Worm (Caenorhabditis elegans) whole organism, L4 larva: Measurements from ENCODE around the gene C31H2.4.

Source experiments
- Y5F2A.4 ChIP-seq: fragments of 200-800 bp; sonication (Bioruptor generic); optimal IDR thresholded peaks from 2 replicates; lab custom pipeline; 2018; ENCODE audit warnings: mild to moderate bottlenecking, missing genetic modification characterization, missing compliant biosample characterization
- dmd-6 ChIP-seq: fragments of 200-800 bp; sonication (Bioruptor generic); IDR thresholded peaks from 2 replicates; pipeline ENCODE4 v1.3.6; 2022; ENCODE audit warnings: missing genetic modification reagents, missing genetic modification characterization, missing compliant biosample characterization
- dve-1 ChIP-seq: sonication (generic microtip); optimal IDR thresholded peaks from 2 replicates; lab custom pipeline; 2017; ENCODE audit warnings: antibody characterized with exemption, mild to moderate bottlenecking, missing genetic modification characterization, missing compliant biosample characterization; ENCODE audit not compliant: insufficient read depth
- jun-1 ChIP-seq: fragments of 150-350 bp; optimal IDR thresholded peaks from 2 replicates; lab custom pipeline; 2014; ENCODE audit warnings: missing biosample characterization, missing genetic modification reagents, missing genetic modification characterization
- lim-7 ChIP-seq: fragments of 200-800 bp; sonication (Bioruptor generic); IDR thresholded peaks from 2 replicates; pipeline ENCODE4 v1.3.6; 2022; ENCODE audit warnings: missing genetic modification characterization, missing compliant biosample characterization
- lin-1 ChIP-seq: fragments of 200-800 bp; sonication (Bioruptor generic); IDR thresholded peaks from 2 replicates; pipeline ENCODE4 v1.3.6; 2022; ENCODE audit warnings: missing genetic modification reagents, missing genetic modification characterization, missing compliant biosample characterization
- lin-13 ChIP-seq: fragments of 150-350 bp; optimal IDR thresholded peaks from 2 replicates; lab custom pipeline; 2014; ENCODE audit warnings: missing biosample characterization, missing genetic modification reagents, missing genetic modification characterization
- mxl-3 ChIP-seq: fragments of 200-800 bp; sonication (Bioruptor generic); optimal IDR thresholded peaks from 2 replicates; lab custom pipeline; 2018; ENCODE audit warnings: mild to moderate bottlenecking, missing genetic modification characterization, missing compliant biosample characterization
- nhr-102 ChIP-seq: sonication (generic microtip); optimal IDR thresholded peaks from 2 replicates; lab custom pipeline; 2016; ENCODE audit warnings: mild to moderate bottlenecking, missing genetic modification characterization, moderate library complexity, missing compliant biosample characterization
- nhr-41 ChIP-seq: fragments of 200-800 bp; sonication (Bioruptor generic); IDR thresholded peaks from 2 replicates; pipeline ENCODE4 v1.3.6; 2022; ENCODE audit warnings: missing genetic modification reagents, missing genetic modification characterization, missing compliant biosample characterization
- nhr-6 ChIP-seq: fragments of 150-350 bp; optimal IDR thresholded peaks from 2 replicates; lab custom pipeline; 2014; ENCODE audit warnings: missing biosample characterization, missing genetic modification characterization
- pha-4 ChIP-seq, 2 experiments: fragments of 150-350 bp in 1 of 2; fragments of 200-800 bp in 1 of 2; sonication (Bioruptor generic) in 1 of 2; IDR thresholded peaks in 1 of 2; optimal IDR thresholded peaks in 1 of 2; 2 replicates each; pipeline versions ENCODE4 v1.3.6 to Lab custom; 2014 to 2022; ENCODE audit warnings: missing genetic modification characterization in 2 of 2, missing genetic modification reagents in 2 of 2, missing biosample characterization in 1 of 2, missing compliant biosample characterization in 1 of 2
- php-3 ChIP-seq: fragments of 200-800 bp; sonication (Bioruptor generic); IDR thresholded peaks from 2 replicates; pipeline ENCODE4 v1.3.6; 2022; ENCODE audit warnings: missing genetic modification reagents, missing genetic modification characterization, missing compliant biosample characterization
- pqm-1 ChIP-seq: sonication (generic microtip); optimal IDR thresholded peaks from 2 replicates; lab custom pipeline; 2017; ENCODE audit warnings: missing biosample characterization, missing genetic modification characterization
- set-16 ChIP-seq: fragments of 200-800 bp; sonication (Bioruptor generic); IDR thresholded peaks from 2 replicates; pipeline ENCODE4 v1.3.6; 2022; ENCODE audit warnings: missing genetic modification reagents, missing genetic modification characterization, missing compliant biosample characterization
- spr-3 ChIP-seq: fragments of 200-800 bp; sonication (Bioruptor generic); optimal IDR thresholded peaks from 2 replicates; lab custom pipeline; 2018; ENCODE audit warnings: mild to moderate bottlenecking, missing genetic modification characterization, missing compliant biosample characterization
- tra-1 ChIP-seq: fragments of 200-800 bp; sonication (Bioruptor generic); IDR thresholded peaks from 2 replicates; pipeline ENCODE4 v1.3.6; 2022; ENCODE audit warnings: missing genetic modification reagents, missing genetic modification characterization, missing compliant biosample characterization
- zfp-3 ChIP-seq: fragments of 200-800 bp; sonication (Bioruptor generic); conservative IDR thresholded peaks from 2 replicates; pipeline ENCODE4 v1.3.6; 2022; ENCODE audit warnings: missing genetic modification reagents, missing genetic modification characterization, missing compliant biosample characterization
- ztf-7 ChIP-seq: fragments of 150-350 bp; optimal IDR thresholded peaks from 2 replicates; lab custom pipeline; 2014; ENCODE audit warnings: missing biosample characterization, missing genetic modification characterization

Gene C31H2.4

DNA sequence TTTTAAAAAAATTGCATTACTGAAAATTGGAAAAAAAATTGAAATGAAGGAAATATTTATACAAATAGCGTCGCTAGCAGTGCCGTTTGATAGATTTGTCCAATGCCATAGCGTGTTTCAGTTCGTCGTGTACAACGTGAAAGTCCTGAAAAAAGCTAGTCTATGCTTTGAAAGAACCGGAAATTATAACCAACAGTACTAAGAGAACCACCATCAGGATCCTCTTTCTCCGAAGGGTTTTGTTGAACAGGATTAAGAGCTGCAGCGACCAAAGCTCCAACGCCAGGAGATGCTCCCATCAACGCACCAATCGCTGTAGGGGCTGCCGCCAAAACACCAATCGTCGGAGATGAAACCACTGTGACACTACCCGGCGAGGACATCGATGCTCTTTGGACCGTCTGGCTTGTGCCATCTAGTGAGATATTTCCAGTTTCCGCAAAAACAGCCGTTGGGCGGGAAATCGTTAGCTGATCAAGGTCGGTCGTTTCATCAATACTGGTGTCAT, 53.2 kb downstream of the C31H2.4 start (continued):
- TF ChIP-seq lin-1 (GFP tag; lab: Robert Waterston, UW), result 0 out of 2 replicates have a peak, but pooled peaks have one; percentile 16
- peak; percentile 17 for TF ChIP-seq nhr-102
- no peak for TF ChIP-seq spr-3
- no peak for TF ChIP-seq ztf-7 (tag; lab: Kevin White, UChicago)
- TF ChIP-seq dmd-6 (GFP tag; lab: Robert Waterston, UW), result peak; percentile 24
- no peak for TF ChIP-seq nhr-6 (tag; lab: Kevin White, UChicago)
- no peak for TF ChIP-seq pqm-1
- peak; percentile 30 for TF ChIP-seq dve-1 (tag; lab: Kevin White, UChicago)
- TF ChIP-seq lin-13, result peak; percentile 21
- TF ChIP-seq jun-1 (tag; lab: Kevin White, UChicago), result no peak
- no peak for TF ChIP-seq php-3
- TF ChIP-seq lim-7 (GFP tag; lab: Robert Waterston, UW), result 0 out of 2 replicates have a peak, but pooled peaks have one; percentile 8
- TF ChIP-seq Y5F2A.4 (GFP tag; lab: Kevin White, UChicago), result no peak
- peak; percentile 95 for TF ChIP-seq zfp-3
- TF ChIP-seq nhr-41 (GFP tag; lab: Robert Waterston, UW), result peak; percentile 35; the same call in 1 of the 2 replicates

DNA sequence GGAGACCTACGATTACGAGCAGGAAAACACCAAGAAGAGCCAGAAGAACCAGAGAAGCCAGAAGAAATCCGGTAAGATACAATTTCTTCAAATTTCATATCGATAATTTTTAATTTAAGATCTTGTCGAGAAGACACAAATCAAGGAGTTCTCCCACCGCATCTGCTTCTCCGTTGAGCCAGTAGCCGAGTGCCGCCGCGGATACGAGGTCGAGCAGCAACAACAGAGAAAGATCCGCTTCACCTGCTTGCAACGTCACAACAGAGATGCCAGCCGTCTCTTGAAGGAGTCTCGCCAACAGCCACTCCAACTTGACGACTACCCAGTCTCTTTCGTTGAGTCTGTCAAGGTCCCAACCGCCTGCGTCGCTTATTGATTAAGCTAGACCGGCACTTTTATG, 53.8 kb downstream of the C31H2.4 start:
- no peak for TF ChIP-seq tra-1
- no peak for TF ChIP-seq mxl-3
- peak; percentile 70 for TF ChIP-seq set-16 (GFP tag; lab: Robert Waterston, UW)
- TF ChIP-seq pha-4 (GFP tag; IDR thresholded peaks at IDR 0.05; lab: Robert Waterston, UW), result peak; percentile 33; the same call in 1 of the 2 replicates
- no peak for TF ChIP-seq pha-4 (tag; optimal IDR thresholded peaks at IDR 0.05; lab: Kevin White, UChicago)
- TF ChIP-seq lim-7 (GFP tag; lab: Robert Waterston, UW), result no peak
